Worm (Caenorhabditis elegans) whole organism, L3 larva: ENCODE data around the gene F14B8.6.

Source experiments
- ama-1 ChIP-seq: fragments of 150-350 bp; optimal IDR thresholded peaks from 2 replicates; lab custom pipeline; 2018
- ceh-28 ChIP-seq: fragments of 150-350 bp; optimal IDR thresholded peaks from 2 replicates; lab custom pipeline; 2014; ENCODE audit warnings: missing biosample characterization, missing genetic modification reagents, missing genetic modification characterization
- ceh-82 ChIP-seq: fragments of 150-350 bp; optimal IDR thresholded peaks from 2 replicates; lab custom pipeline; 2014; ENCODE audit warnings: missing biosample characterization, missing genetic modification characterization
- egl-5 ChIP-seq: fragments of 150-350 bp; optimal IDR thresholded peaks from 2 replicates; lab custom pipeline; 2017; ENCODE audit warnings: missing biosample characterization, missing genetic modification reagents, missing genetic modification characterization, inconsistent platforms
- elt-2 ChIP-seq: sonication (generic microtip); optimal IDR thresholded peaks from 2 replicates; lab custom pipeline; 2016; ENCODE audit warnings: missing genetic modification reagents, mild to moderate bottlenecking, missing genetic modification characterization, missing compliant biosample characterization
- fos-1 ChIP-seq: fragments of 150-350 bp; optimal IDR thresholded peaks from 2 replicates; lab custom pipeline; 2014; ENCODE audit warnings: missing biosample characterization, missing genetic modification characterization
- nfya-1 ChIP-seq: sonication (generic microtip); optimal IDR thresholded peaks from 2 replicates; lab custom pipeline; 2017; ENCODE audit warnings: missing genetic modification characterization, mild to moderate bottlenecking, missing compliant biosample characterization, antibody characterized with exemption, moderate library complexity; ENCODE audit not compliant: insufficient read depth
- nhr-11 ChIP-seq: fragments of 150-350 bp; optimal IDR thresholded peaks from 2 replicates; lab custom pipeline; 2014; ENCODE audit warnings: missing biosample characterization, missing genetic modification characterization
- nhr-23 ChIP-seq: fragments of 150-350 bp; optimal IDR thresholded peaks from 2 replicates; lab custom pipeline; 2014; ENCODE audit warnings: missing biosample characterization, missing genetic modification reagents, missing genetic modification characterization
- nhr-76 ChIP-seq: fragments of 150-350 bp; sonication (generic microtip); optimal IDR thresholded peaks from 5 replicates; lab custom pipeline; 2014; ENCODE audit warnings: missing biosample characterization, missing genetic modification characterization
- pha-4 ChIP-seq: fragments of 150-350 bp; optimal IDR thresholded peaks from 2 replicates; lab custom pipeline; 2014; ENCODE audit warnings: missing biosample characterization, missing genetic modification reagents, missing genetic modification characterization
- snpc-4 ChIP-seq: fragments of 150-350 bp; optimal IDR thresholded peaks from 2 replicates; lab custom pipeline; 2014; ENCODE audit warnings: missing biosample characterization, missing genetic modification characterization
- tbx-2 ChIP-seq: sonication (generic microtip); optimal IDR thresholded peaks from 2 replicates; lab custom pipeline; 2016; ENCODE audit warnings: mild to moderate bottlenecking, missing genetic modification characterization, missing compliant biosample characterization
- zag-1 ChIP-seq: fragments of 150-350 bp; optimal IDR thresholded peaks from 2 replicates; lab custom pipeline; 2014; ENCODE audit warnings: missing biosample characterization, missing genetic modification characterization

DNA sequence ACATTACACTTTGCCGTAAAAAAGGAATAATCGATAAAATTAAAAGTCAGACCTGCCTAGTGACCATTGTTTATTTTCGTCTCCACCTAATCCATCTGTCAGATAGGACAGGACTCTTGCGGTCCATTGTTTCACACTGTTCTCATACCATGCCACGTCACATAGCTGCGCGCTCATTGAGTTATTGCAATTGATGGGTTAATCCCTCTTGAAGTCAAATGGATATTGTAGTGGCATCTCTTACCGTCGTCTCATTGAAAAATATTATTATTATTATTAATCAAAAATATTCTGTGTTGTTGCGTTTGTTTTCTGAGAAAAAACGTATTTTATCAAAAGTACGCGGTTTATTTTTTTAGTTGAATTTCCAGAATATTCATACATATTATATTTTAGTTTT, 44.0 kb downstream of the F14B8.6 start:
- TF ChIP-seq nhr-23 (tag; lab: Kevin White, UChicago), result no peak
- TF ChIP-seq fos-1 (tag; lab: Kevin White, UChicago), result no peak
- no peak for TF ChIP-seq ceh-28 (tag; lab: Kevin White, UChicago)
- no peak for TF ChIP-seq ama-1 (lab: Kevin White, UChicago)
- TF ChIP-seq nhr-76 (tag; lab: Kevin White, UChicago), result no peak
- TF ChIP-seq ceh-82, result no peak
- TF ChIP-seq elt-2, result no peak
- no peak for TF ChIP-seq pha-4
- TF ChIP-seq zag-1 (tag; lab: Kevin White, UChicago), result no peak
- TF ChIP-seq egl-5 (tag; lab: Kevin White, UChicago), result no peak
- TF ChIP-seq tbx-2, result no peak
- TF ChIP-seq nhr-11 (tag; lab: Kevin White, UChicago), result no peak
- no peak for TF ChIP-seq nfya-1
- no peak for TF ChIP-seq snpc-4 (tag; lab: Kevin White, UChicago)
